Worm (Caenorhabditis elegans): Measurements from ENCODE around the gene T25F10.4.

Gene T25F10.4

ce11 chrV:6784853-6785492 is 22.7 kb upstream of the T25F10.4 start, which contains the start of the genes spn-4 and spe-39 (continued):
- TF ChIP-seq egrh-3 (GFP tag; IDR thresholded peaks at IDR 0.05) = no peak
- peak; percentile 40 to 83 (median 47) for TF ChIP-seq lin-35 (GFP tag; optimal IDR thresholded peaks at IDR 0.05)
- TF ChIP-seq madf-6 (GFP tag; IDR thresholded peaks at IDR 0.05) = peak; percentile 97
- TF ChIP-seq tlf-1 (GFP tag; optimal IDR thresholded peaks at IDR 0.05) = peak; percentile 92
- no peak for TF ChIP-seq lin-40 (tag; optimal IDR thresholded peaks at IDR 0.05)
- TF ChIP-seq akir-1 (GFP tag; optimal IDR thresholded peaks at IDR 0.05) = no peak
- TF ChIP-seq somi-1 (GFP tag; optimal IDR thresholded peaks at IDR 0.05) = no peak
- TF ChIP-seq nhr-179 (tag; optimal IDR thresholded peaks at IDR 0.05) = no peak
- peak; percentile 47 for TF ChIP-seq hmg-1.2 (GFP tag; IDR thresholded peaks at IDR 0.05)
- TF ChIP-seq Y56A3A.18 (GFP tag; IDR thresholded peaks at IDR 0.05) = no peak
- peak; percentile 89 for TF ChIP-seq snpc-3.4 (tag; optimal IDR thresholded peaks at IDR 0.05)
- TF ChIP-seq efl-1 (GFP tag; optimal IDR thresholded peaks at IDR 0.05) = peak; percentile 97
- no peak for TF ChIP-seq him-1 (tag; optimal IDR thresholded peaks at IDR 0.05)
- 0 out of 2 replicates have a peak, but pooled peaks have one; percentile 49 for TF ChIP-seq rcor-1 (GFP tag; IDR thresholded peaks at IDR 0.05)
- TF ChIP-seq athp-1 (tag; optimal IDR thresholded peaks at IDR 0.05) = no peak
- peak; percentile 55; the same call in 1 of the 2 replicates for TF ChIP-seq ceh-100 (GFP tag; IDR thresholded peaks at IDR 0.05)
- TF ChIP-seq ceh-91 (GFP tag; IDR thresholded peaks at IDR 0.05) = peak; percentile 90
- no peak for TF ChIP-seq snpc-4 (GFP tag; optimal IDR thresholded peaks at IDR 0.05)
- TF ChIP-seq snpc-4 (tag; optimal IDR thresholded peaks at IDR 0.05) = peak in 2 of 4 experiments; percentile 50 to 55
- TF ChIP-seq F39B2.1 (GFP tag; IDR thresholded peaks at IDR 0.05) = no peak
- TF ChIP-seq ztf-18 (tag; optimal IDR thresholded peaks at IDR 0.05) = peak; percentile 17
- no peak for TF ChIP-seq ztf-3 (GFP tag; optimal IDR thresholded peaks at IDR 0.05)
- no peak for TF ChIP-seq egl-44 (GFP tag; IDR thresholded peaks at IDR 0.05)
- no peak for TF ChIP-seq F49E8.2 (tag; optimal IDR thresholded peaks at IDR 0.05; ENCODE audit: insufficient read depth)
- no peak for TF ChIP-seq Y53F4B.3 (GFP tag; IDR thresholded peaks at IDR 0.05)
- no peak for TF ChIP-seq fkh-3 (tag; optimal IDR thresholded peaks at IDR 0.05)
- peak in 1 of 2 experiments; percentile 14 for TF ChIP-seq let-607 (tag; optimal IDR thresholded peaks at IDR 0.05)
- TF ChIP-seq C17E4.6 (GFP tag; IDR thresholded peaks at IDR 0.05) = no peak
- TF ChIP-seq aptf-3 (GFP tag; IDR thresholded peaks at IDR 0.05) = no peak
- TF ChIP-seq D2030.7 (GFP tag; IDR thresholded peaks at IDR 0.05) = peak; percentile 92
- TF ChIP-seq sptf-2 (GFP tag; optimal IDR thresholded peaks at IDR 0.05) = no peak

DNA sequence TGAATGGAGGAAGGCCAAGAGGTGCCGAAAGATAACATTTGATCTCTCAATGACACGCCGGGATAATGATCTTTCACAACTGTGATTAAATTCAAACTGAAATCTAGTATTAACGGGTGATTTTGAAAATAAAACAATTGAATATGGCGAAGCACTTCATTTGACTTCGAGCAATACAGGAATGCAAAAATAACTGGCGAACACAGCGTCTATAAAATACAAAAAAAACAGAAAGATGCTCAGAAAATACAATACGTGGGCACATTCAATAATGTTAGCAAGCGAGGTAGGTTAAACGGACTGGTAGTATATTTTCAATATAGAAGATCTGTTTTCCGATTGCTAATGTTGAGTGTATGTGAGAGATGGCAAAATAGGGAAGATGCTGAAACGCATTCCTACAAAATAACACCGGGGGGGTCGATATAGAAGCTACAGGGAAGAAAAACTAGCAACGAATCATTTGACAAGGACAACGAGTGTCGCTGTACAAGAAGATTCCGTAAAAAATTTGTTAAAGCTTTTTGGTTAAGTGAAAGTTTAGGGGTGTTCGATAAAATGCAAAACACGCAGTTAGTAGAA is 20.9 kb upstream of the T25F10.4 start:
- peak; percentile 32 for TF ChIP-seq tbp1 (GFP tag; optimal IDR thresholded peaks at IDR 0.05)
- peak; percentile 39 for TF ChIP-seq mxl-1 (tag; optimal IDR thresholded peaks at IDR 0.05)
- TF ChIP-seq sea-2 (GFP tag; IDR thresholded peaks at IDR 0.05) = no peak
- TF ChIP-seq ztf-26 (tag; optimal IDR thresholded peaks at IDR 0.05) = no peak
- peak; percentile 22 for TF ChIP-seq ztf-18 (tag; optimal IDR thresholded peaks at IDR 0.05)
- TF ChIP-seq ccch-3 (GFP tag; optimal IDR thresholded peaks at IDR 0.05) = no peak
- no peak for TF ChIP-seq snpc-1.3 (tag; optimal IDR thresholded peaks at IDR 0.05; ENCODE audit: insufficient read depth)
- TF ChIP-seq C17E4.6 (GFP tag; IDR thresholded peaks at IDR 0.05) = 0 out of 2 replicates have a peak, but pooled peaks have one; percentile 23
- TF ChIP-seq lin-26 (GFP tag; IDR thresholded peaks at IDR 0.05) = peak; percentile 81; the same call in 1 of the 2 replicates
- TF ChIP-seq zim-3 (tag; optimal IDR thresholded peaks at IDR 0.05) = no peak
- TF ChIP-seq mcd-1 (GFP tag; IDR thresholded peaks at IDR 0.05) = no peak
- peak; percentile 45 for TF ChIP-seq D2030.7 (GFP tag; IDR thresholded peaks at IDR 0.05)
- TF ChIP-seq tbx-9 (tag; optimal IDR thresholded peaks at IDR 0.05; ENCODE audit: borderline replicate concordance) = no peak
- TF ChIP-seq cebp-1 (GFP tag; IDR thresholded peaks at IDR 0.05) = no peak
- no peak for TF ChIP-seq cebp-1 (tag; optimal IDR thresholded peaks at IDR 0.05)
- TF ChIP-seq ztf-6 (GFP tag; IDR thresholded peaks at IDR 0.05) = no peak
- no peak for TF ChIP-seq attf-3 (GFP tag; conservative IDR thresholded peaks at IDR 0.05)
- peak; percentile 45 for TF ChIP-seq F52B5.7 (tag; optimal IDR thresholded peaks at IDR 0.05)
- no peak for TF ChIP-seq lsy-27 (tag; optimal IDR thresholded peaks at IDR 0.05; ENCODE audit: borderline replicate concordance, insufficient read depth)
